Fruit fly (Drosophila melanogaster) whole organism, embryonic: ENCODE measurements around the gene CG34305.
A peak's percentile ranks its signal among the peaks of the same experiment; 100 is the strongest.

ENCODE experiments used
- CG10209 ChIP-seq: fragments of 200-800 bp; sonication (Bioruptor generic); optimal IDR thresholded peaks from 3 replicates; lab custom pipeline; 2017; ENCODE audit warnings: missing biosample characterization, mild to moderate bottlenecking, missing genetic modification characterization, missing genetic modification reagents
- CG10274 ChIP-seq: fragments of 200-800 bp; sonication (Bioruptor generic); optimal IDR thresholded peaks from 3 replicates; lab custom pipeline; 2017; ENCODE audit warnings: missing biosample characterization, mild to moderate bottlenecking, missing genetic modification characterization
- CG11247 ChIP-seq: fragments of 200-800 bp; sonication (Bioruptor generic); IDR thresholded peaks from 2 replicates; pipeline ENCODE4 v1.3.6; 2022; ENCODE audit warnings: missing biosample characterization, missing genetic modification characterization
- CG1529 ChIP-seq: fragments of 200-800 bp; sonication (Bioruptor generic); optimal IDR thresholded peaks from 3 replicates; lab custom pipeline; 2018; ENCODE audit warnings: missing biosample characterization, missing genetic modification characterization
- CG15696 ChIP-seq: fragments of 200-800 bp; sonication (Bioruptor generic); optimal IDR thresholded peaks from 2 replicates; lab custom pipeline; 2019; ENCODE audit warnings: missing biosample characterization, mild to moderate bottlenecking, missing genetic modification characterization, moderate library complexity
- CG16863 ChIP-seq: fragments of 200-800 bp; sonication (Bioruptor generic); optimal IDR thresholded peaks from 3 replicates; lab custom pipeline; 2016; ENCODE audit warnings: missing biosample characterization, missing genetic modification characterization
- CG17612 ChIP-seq: fragments of 200-800 bp; sonication (Bioruptor generic); IDR thresholded peaks from 2 replicates; pipeline ENCODE4 v1.3.6; 2022; ENCODE audit warnings: missing biosample characterization, missing genetic modification characterization
- CG17912 ChIP-seq: fragments of 200-800 bp; sonication (Bioruptor generic); optimal IDR thresholded peaks from 2 replicates; lab custom pipeline; 2018; ENCODE audit warnings: missing biosample characterization, mild to moderate bottlenecking, missing genetic modification characterization
- CG2712 ChIP-seq: fragments of 200-800 bp; optimal IDR thresholded peaks from 3 replicates; lab custom pipeline; 2019; ENCODE audit warnings: missing biosample characterization, mild to moderate bottlenecking, missing genetic modification characterization, moderate library complexity
- CG30431 ChIP-seq: fragments of 200-800 bp; sonication (Bioruptor generic); optimal IDR thresholded peaks from 2 replicates; lab custom pipeline; 2017; ENCODE audit warnings: missing biosample characterization, missing genetic modification characterization
- CG3065 ChIP-seq: fragments of 200-800 bp; sonication (Bioruptor generic); optimal IDR thresholded peaks from 2 replicates; lab custom pipeline; 2016; ENCODE audit warnings: missing biosample characterization, missing genetic modification characterization
- CG31365 ChIP-seq: fragments of 200-800 bp; sonication (Bioruptor generic); optimal IDR thresholded peaks from 2 replicates; lab custom pipeline; 2018; ENCODE audit warnings: missing biosample characterization, mild to moderate bottlenecking, missing genetic modification characterization
- CG4360 ChIP-seq: fragments of 200-800 bp; sonication (Bioruptor generic); IDR thresholded peaks from 2 replicates; pipeline ENCODE4 v1.3.6; 2022; ENCODE audit warnings: missing biosample characterization, missing genetic modification characterization
- CG4730 ChIP-seq: fragments of 200-800 bp; sonication (Bioruptor generic); IDR thresholded peaks from 2 replicates; pipeline ENCODE4 v1.3.6; 2022; ENCODE audit warnings: missing biosample characterization, missing genetic modification characterization
- CG5180 ChIP-seq: fragments of 200-800 bp; sonication (Bioruptor generic); optimal IDR thresholded peaks from 3 replicates; lab custom pipeline; 2017; ENCODE audit warnings: missing biosample characterization, missing genetic modification characterization, mild to moderate bottlenecking, moderate library complexity, missing genetic modification reagents
- CG8290 ChIP-seq, 3 experiments: fragments of 200-800 bp; sonication (Bioruptor generic); optimal IDR thresholded peaks; 2 replicates each; lab custom pipeline; 2016 to 2019; ENCODE audit warnings: missing biosample characterization in 3 of 3, missing genetic modification characterization in 3 of 3, mild to moderate bottlenecking in 2 of 3, moderate library complexity in 1 of 3
- CG8924 ChIP-seq: fragments of 200-800 bp; optimal IDR thresholded peaks from 3 replicates; lab custom pipeline; 2019; ENCODE audit warnings: missing biosample characterization, mild to moderate bottlenecking, missing genetic modification characterization, moderate library complexity
- Eip74EF ChIP-seq, 2 experiments: fragments of 200-800 bp in 1 of 2; fragments of >200 bp in 1 of 2; sonication (Bioruptor generic) in 1 of 2; optimal IDR thresholded peaks; 2 replicates each; lab custom pipeline; 2017 to 2019; ENCODE audit warnings: missing biosample characterization in 2 of 2, missing genetic modification characterization in 2 of 2, mild to moderate bottlenecking in 1 of 2, moderate library complexity in 1 of 2
- Hmr ChIP-seq: fragments of 200-800 bp; sonication (Bioruptor generic); optimal IDR thresholded peaks from 3 replicates; lab custom pipeline; 2017; ENCODE audit warnings: mild to moderate bottlenecking, missing biosample characterization, missing genetic modification reagents, missing genetic modification characterization
- Hsf ChIP-seq: fragments of 200-800 bp; sonication (Bioruptor generic); optimal IDR thresholded peaks from 3 replicates; lab custom pipeline; 2016; ENCODE audit warnings: missing biosample characterization, missing genetic modification characterization
- MTF-1 ChIP-seq: fragments of 200-800 bp; sonication (Bioruptor generic); optimal IDR thresholded peaks from 2 replicates; lab custom pipeline; 2018; ENCODE audit warnings: missing biosample characterization, mild to moderate bottlenecking, missing genetic modification characterization, borderline replicate concordance
- Mad ChIP-seq: fragments of 200-800 bp; sonication (Bioruptor generic); optimal IDR thresholded peaks from 2 replicates; lab custom pipeline; 2016; ENCODE audit warnings: missing biosample characterization, missing genetic modification characterization
- Pdp1 ChIP-seq, 2 experiments: fragments of 200-800 bp; sonication (Bioruptor generic); optimal IDR thresholded peaks; 3 replicates each; lab custom pipeline; 2016; ENCODE audit warnings: missing biosample characterization in 2 of 2, missing genetic modification characterization in 2 of 2, mild to moderate bottlenecking in 1 of 2, moderate library complexity in 1 of 2
- Ptx1 ChIP-seq: fragments of 200-800 bp; sonication (Bioruptor generic); IDR thresholded peaks from 2 replicates; pipeline ENCODE4 v1.3.6; 2022; ENCODE audit warnings: missing biosample characterization, missing genetic modification characterization
- Ravus ChIP-seq: fragments of 200-800 bp; sonication (Bioruptor generic); IDR thresholded peaks from 2 replicates; pipeline ENCODE4 v1.3.6; 2022; ENCODE audit warnings: missing biosample characterization, missing genetic modification characterization
- Scr ChIP-seq: fragments of 200-800 bp; sonication (Bioruptor generic); IDR thresholded peaks from 2 replicates; pipeline ENCODE4 v1.3.6; 2022; ENCODE audit warnings: missing biosample characterization, missing genetic modification characterization; ENCODE audit not compliant: partially characterized antibody
- Sry-β ChIP-seq: fragments of 200-800 bp; sonication (Bioruptor generic); optimal IDR thresholded peaks from 2 replicates; lab custom pipeline; 2018; ENCODE audit warnings: missing biosample characterization, mild to moderate bottlenecking, missing genetic modification characterization, moderate library complexity
- Sry-δ ChIP-seq: fragments of 200-800 bp; sonication (Bioruptor generic); optimal IDR thresholded peaks from 2 replicates; lab custom pipeline; 2016; ENCODE audit warnings: missing biosample characterization, missing genetic modification characterization
- ase ChIP-seq: fragments of 200-800 bp; sonication (Bioruptor generic); IDR thresholded peaks from 3 replicates; pipeline ENCODE4 v1.3.6; 2022; ENCODE audit warnings: missing biosample characterization, missing genetic modification characterization
- bcd ChIP-seq: fragments of 200-800 bp; sonication (Bioruptor generic); optimal IDR thresholded peaks from 2 replicates; lab custom pipeline; 2017; ENCODE audit warnings: missing biosample characterization, mild to moderate bottlenecking, missing genetic modification characterization
- cwo ChIP-seq: fragments of 200-800 bp; sonication (Bioruptor generic); optimal IDR thresholded peaks from 3 replicates; lab custom pipeline; 2017; ENCODE audit warnings: missing biosample characterization, missing genetic modification characterization, mild to moderate bottlenecking, moderate library complexity, missing genetic modification reagents
- dmrt11E ChIP-seq: fragments of 200-800 bp; sonication (Bioruptor generic); optimal IDR thresholded peaks from 3 replicates; lab custom pipeline; 2018; ENCODE audit warnings: missing biosample characterization, mild to moderate bottlenecking, missing genetic modification characterization, moderate library complexity
- exex ChIP-seq: fragments of 200-800 bp; sonication (Bioruptor generic); optimal IDR thresholded peaks from 4 replicates; lab custom pipeline; 2018; ENCODE audit warnings: missing biosample characterization, mild to moderate bottlenecking, missing genetic modification characterization, moderate library complexity
- gsb-n ChIP-seq: fragments of 200-800 bp; sonication (Bioruptor generic); optimal IDR thresholded peaks from 3 replicates; lab custom pipeline; 2018; ENCODE audit warnings: missing biosample characterization, mild to moderate bottlenecking, missing genetic modification characterization
- hbn ChIP-seq: fragments of 200-800 bp; sonication (Bioruptor generic); IDR thresholded peaks from 2 replicates; pipeline ENCODE4 v1.3.6; 2022; ENCODE audit warnings: missing biosample characterization, missing genetic modification characterization; ENCODE audit not compliant: partially characterized antibody
- jigr1 ChIP-seq: fragments of 200-800 bp; sonication (Bioruptor generic); IDR thresholded peaks from 3 replicates; pipeline ENCODE4 v1.3.6; 2022; ENCODE audit warnings: missing biosample characterization, missing genetic modification characterization
- jing ChIP-seq: fragments of 200-800 bp; sonication (Bioruptor generic); optimal IDR thresholded peaks from 2 replicates; lab custom pipeline; 2018; ENCODE audit warnings: missing biosample characterization, mild to moderate bottlenecking, missing genetic modification characterization
- prd ChIP-seq, 3 experiments: fragments of >200 bp in 2 of 3; fragments of 200-800 bp in 1 of 3; sonication (Bioruptor generic) in 1 of 3; optimal IDR thresholded peaks in 2 of 3; IDR thresholded peaks in 1 of 3; 2 replicates in 2 of 3; 3 replicates in 1 of 3; pipeline versions ENCODE4 v1.3.6 to Lab custom; 2017 to 2022; ENCODE audit warnings: missing biosample characterization in 1 of 3, missing genetic modification characterization in 1 of 3
- ranshi ChIP-seq: fragments of 200-800 bp; sonication (Bioruptor generic); IDR thresholded peaks from 2 replicates; pipeline ENCODE4 v1.3.6; 2022; ENCODE audit warnings: missing biosample characterization, missing genetic modification characterization
- sc ChIP-seq, 3 experiments: fragments of >200 bp in 2 of 3; fragments of 200-800 bp in 1 of 3; sonication (Bioruptor generic) in 1 of 3; optimal IDR thresholded peaks; 2 replicates in 2 of 3; 3 replicates in 1 of 3; lab custom pipeline; 2017; ENCODE audit warnings: mild to moderate bottlenecking in 1 of 3, missing biosample characterization in 1 of 3, missing genetic modification characterization in 1 of 3, missing genetic modification reagents in 1 of 3
- slp2 ChIP-seq: fragments of 200-800 bp; sonication (Bioruptor generic); optimal IDR thresholded peaks from 2 replicates; lab custom pipeline; 2016; ENCODE audit warnings: missing biosample characterization, missing genetic modification characterization
- stwl ChIP-seq: fragments of 200-800 bp; sonication (Bioruptor generic); optimal IDR thresholded peaks from 3 replicates; lab custom pipeline; 2018; ENCODE audit warnings: missing biosample characterization, mild to moderate bottlenecking, missing genetic modification characterization, moderate library complexity
- unc-4 ChIP-seq: fragments of 200-800 bp; sonication (Bioruptor generic); IDR thresholded peaks from 2 replicates; pipeline ENCODE4 v1.3.6; 2022; ENCODE audit warnings: missing biosample characterization, missing genetic modification characterization; ENCODE audit not compliant: partially characterized antibody

CG34305 gene

DNA sequence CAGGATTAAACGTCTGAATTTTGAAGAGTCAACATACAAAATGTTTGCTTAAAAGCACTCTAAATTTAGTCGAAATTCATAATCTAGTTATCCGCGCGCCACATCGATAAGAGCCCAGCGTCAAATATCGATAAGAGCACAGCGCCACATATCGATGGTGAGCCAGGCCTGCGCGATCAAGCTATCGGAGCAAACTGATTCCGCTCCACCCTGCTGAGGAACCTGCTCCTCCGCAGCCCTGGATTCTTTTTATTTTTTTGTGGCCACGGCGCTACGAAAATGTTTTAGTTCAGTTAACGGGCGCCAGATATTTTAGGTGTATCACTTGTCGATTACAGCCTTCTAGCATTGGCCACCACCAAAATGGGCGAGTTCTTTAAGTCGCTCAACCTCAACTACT lies 22.2 kb downstream of the CG34305 start (continued):
- peak; percentile 74 for TF ChIP-seq Hmr (GFP tag; lab: Kevin White, UChicago)
- no peak for TF ChIP-seq CG5180 (GFP tag; lab: Kevin White, UChicago)
- peak; percentile 32 for TF ChIP-seq CG8290 (GFP tag; optimal IDR thresholded peaks at IDR 0.05; lab: Kevin White, UChicago)
- TF ChIP-seq CG8290 (tag; optimal IDR thresholded peaks at IDR 0.05; lab: Kevin White, UChicago): peak in 1 of 2 experiments; percentile 80
- peak; percentile 7 for TF ChIP-seq CG15696 (tag; lab: Kevin White, UChicago)
- TF ChIP-seq Pdp1 (GFP tag; optimal IDR thresholded peaks at IDR 0.05; lab: Kevin White, UChicago): peak in 1 of 2 experiments; percentile 33
- TF ChIP-seq CG4360 (GFP tag; lab: Robert Waterston, UW): no peak
- no peak for TF ChIP-seq CG10209 (GFP tag; lab: Kevin White, UChicago)
- TF ChIP-seq CG31365 (tag; lab: Kevin White, UChicago): no peak
- TF ChIP-seq, all 482 proteins: peak for 179

DNA sequence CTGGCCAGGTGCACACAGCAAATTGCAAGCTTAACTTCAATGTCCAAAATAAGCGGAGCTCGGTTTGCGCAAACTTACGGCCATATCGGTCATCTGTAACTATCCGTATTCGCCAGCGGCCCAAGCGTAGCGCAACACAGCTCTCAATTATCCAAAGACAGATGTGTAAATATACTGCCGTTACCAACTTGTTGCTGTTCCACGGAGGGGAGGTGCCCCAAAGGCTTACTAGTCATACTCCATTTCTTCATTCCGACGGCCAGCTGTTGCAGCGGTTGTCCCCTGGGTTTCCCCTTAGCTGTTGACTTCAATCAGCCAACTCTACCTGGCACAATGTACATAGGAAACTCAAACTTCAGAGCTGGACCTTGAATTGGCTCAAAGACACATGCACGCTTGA lies 22.9 kb downstream of the CG34305 start, which contains the start of gene CG31516:
CG31516 (minus strand) TSS at position 101 of the 400 bp plus-strand sequence.
- TF ChIP-seq ase (GFP tag; lab: Robert Waterston, UW) (no peak), jing (GFP tag; lab: Kevin White, UChicago) (no peak), prd (optimal IDR thresholded peaks at IDR 0.05; lab: Kevin White, UChicago) (no peak), prd (GFP tag; IDR thresholded peaks at IDR 0.05; lab: Robert Waterston, UW) (no peak), exex (tag; lab: Kevin White, UChicago) (no peak), ranshi (GFP tag; lab: Robert Waterston, UW) (no peak), Ravus (GFP tag; lab: Robert Waterston, UW) (no peak), CG17612 (GFP tag; lab: Robert Waterston, UW) (no peak), cwo (GFP tag; lab: Kevin White, UChicago) (no peak), bcd (GFP tag; lab: Kevin White, UChicago) (no peak), CG2712 (tag; lab: Kevin White, UChicago) (no peak), CG10274 (GFP tag; lab: Kevin White, UChicago) (no peak), CG17912 (GFP tag; lab: Kevin White, UChicago) (no peak), stwl (tag; lab: Kevin White, UChicago) (no peak), Hsf (GFP tag; lab: Kevin White, UChicago) (no peak), CG8924 (tag; lab: Kevin White, UChicago) (no peak), CG1529 (GFP tag; lab: Kevin White, UChicago) (no peak), Sry-β (GFP tag; lab: Kevin White, UChicago) (no peak), Mad (no peak)

DNA sequence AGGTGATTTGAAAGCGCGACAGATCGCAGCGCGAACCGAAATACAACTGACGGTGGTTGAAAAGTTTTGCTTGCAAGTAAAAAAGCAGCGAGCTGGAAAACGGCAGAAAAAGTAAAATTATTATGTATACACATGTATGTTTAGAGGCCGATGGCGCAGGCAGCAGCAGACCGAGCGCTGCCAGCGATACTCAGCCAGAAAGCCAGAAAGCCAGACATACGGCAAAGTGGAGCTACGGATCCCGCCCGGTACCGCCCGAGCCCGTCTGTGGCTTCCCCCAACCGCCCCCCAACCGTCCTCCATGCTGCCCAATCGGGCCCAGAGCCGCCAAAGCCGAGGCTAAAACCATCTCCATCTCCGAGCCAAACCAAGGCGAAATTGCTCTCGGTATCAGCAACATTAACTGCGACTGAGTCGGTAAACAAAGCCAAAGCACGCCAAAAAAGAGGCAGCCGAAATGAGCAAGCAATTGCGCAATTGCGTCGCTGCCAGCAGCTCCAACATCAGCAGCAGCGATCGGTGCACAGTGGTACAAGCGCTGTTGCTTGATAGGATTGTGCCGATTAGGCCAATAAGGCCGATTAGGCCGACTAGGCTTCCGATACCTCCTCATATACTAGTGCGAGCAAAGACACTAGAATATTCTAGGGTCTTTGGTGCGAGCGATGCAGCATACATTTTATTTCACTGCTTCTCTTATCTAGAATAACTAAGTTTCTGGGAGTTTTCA lies 27.5 kb downstream of the CG34305 start, which contains the start of gene CG14636:
CG14636 (minus strand) TSS at position 51 of the 730 bp plus-strand sequence.
- TF ChIP-seq Sry-δ (GFP tag; lab: Kevin White, UChicago) (peak; percentile 24), jing (GFP tag; lab: Kevin White, UChicago) (peak; percentile 58), hbn (GFP tag; lab: Robert Waterston, UW) (no peak), CG5180 (GFP tag; lab: Kevin White, UChicago) (peak; percentile 47), CG11247 (GFP tag; lab: Robert Waterston, UW) (peak; percentile 61), jigr1 (peak; percentile 67; the same call in 2 of the 3 replicates), Ptx1 (peak; percentile 89), sc (optimal IDR thresholded peaks at IDR 0.05; lab: Kevin White, UChicago) (no peak), sc (GFP tag; optimal IDR thresholded peaks at IDR 0.05; lab: Kevin White, UChicago) (no peak), Eip74EF (GFP tag; optimal IDR thresholded peaks at IDR 0.05; lab: Kevin White, UChicago) (peak in 1 of 2 experiments; percentile 25), dmrt11E (no peak), CG30431 (peak; percentile 20), Scr (GFP tag; lab: Robert Waterston, UW) (no peak), CG16863 (peak; percentile 64), unc-4 (no peak), CG3065 (GFP tag; lab: Kevin White, UChicago) (no peak), gsb-n (no peak), CG4730 (GFP tag; lab: Robert Waterston, UW) (peak; percentile 55), ranshi (GFP tag; lab: Robert Waterston, UW) (peak; percentile 48; the same call in 1 of the 2 replicates), slp2 (GFP tag; lab: Kevin White, UChicago) (peak; percentile 74), MTF-1 (GFP tag; lab: Kevin White, UChicago) (no peak)
